Worm (Caenorhabditis elegans) whole organism, young adult: Measurements from ENCODE around the gene F57E7.4.

ENCODE experiments used
- F23B12.7 ChIP-seq: sonication (generic microtip); optimal IDR thresholded peaks from 2 replicates; lab custom pipeline; 2017; ENCODE audit warnings: missing genetic modification characterization, mild to moderate bottlenecking, missing compliant biosample characterization, antibody characterized with exemption, moderate library complexity; ENCODE audit not compliant: insufficient read depth
- Y67H2A.10 ChIP-seq: fragments of 200-800 bp; sonication (Bioruptor generic); conservative IDR thresholded peaks from 2 replicates; pipeline ENCODE4 v1.3.6; 2022; ENCODE audit warnings: missing genetic modification reagents, missing genetic modification characterization, missing compliant biosample characterization
- die-1 ChIP-seq: sonication (generic microtip); optimal IDR thresholded peaks from 2 replicates; lab custom pipeline; 2016; ENCODE audit warnings: missing genotype, mild to moderate bottlenecking, missing genetic modification characterization, missing compliant biosample characterization
- mes-4 ChIP-seq: sonication (generic microtip); optimal IDR thresholded peaks from 2 replicates; lab custom pipeline; 2016; ENCODE audit warnings: missing genotype, missing genetic modification characterization, missing compliant biosample characterization

- TF ChIP-seq die-1, result no peak
- TF ChIP-seq F23B12.7 (tag; lab: Kevin White, UChicago), result no peak
- TF ChIP-seq mes-4, result no peak
- no peak for TF ChIP-seq Y67H2A.10
These were observed 33.1 kb downstream of the F57E7.4 start, which contains the start of gene T08G3.13 for ce11 chrV:16447735-16448134.
